Fruit fly (Drosophila melanogaster): ENCODE data around the gene CG15399.

The CG15399 gene

DNA sequence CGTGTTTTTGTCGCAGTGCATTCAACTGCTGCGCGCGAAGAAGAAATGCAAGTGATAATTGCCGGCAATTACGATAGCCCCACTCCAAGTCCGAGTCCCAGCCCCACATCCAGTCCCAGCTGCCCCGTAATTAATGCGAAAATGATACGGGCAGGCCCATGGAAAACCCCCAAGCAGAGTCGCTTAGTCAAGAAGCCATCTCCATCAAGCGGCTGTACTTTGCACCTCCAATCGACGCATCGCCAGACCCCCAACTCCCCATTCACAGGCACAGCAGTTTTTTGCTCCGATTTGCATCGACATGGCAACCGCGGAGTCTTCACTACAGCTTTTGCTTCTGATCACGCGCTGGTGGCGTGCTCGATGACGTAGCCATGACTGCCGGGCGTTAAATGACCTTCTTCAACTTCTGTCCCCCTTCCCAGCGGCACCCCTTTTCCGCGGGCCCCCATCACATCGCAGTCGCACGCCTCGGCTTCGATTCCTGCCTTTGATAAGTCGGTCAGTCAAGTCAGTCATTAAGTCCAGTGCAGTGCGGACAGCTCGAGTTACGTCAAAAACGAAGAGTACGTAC lies 34.7 kb upstream of the CG15399 start:
- TF ChIP-seq gcm (GFP tag; optimal IDR thresholded peaks at IDR 0.05) (no peak), crol (GFP tag; IDR thresholded peaks at IDR 0.05) (peak; percentile 39; the same call in 1 of the 2 replicates), lola (GFP tag; optimal IDR thresholded peaks at IDR 0.05) (no peak), gt (GFP tag; IDR thresholded peaks at IDR 0.05) (no peak), tio (GFP tag; optimal IDR thresholded peaks at IDR 0.05) (no peak), mld (GFP tag; IDR thresholded peaks at IDR 0.05; ENCODE audit: partially characterized antibody) (no peak), CG3065 (GFP tag; optimal IDR thresholded peaks at IDR 0.05) (no peak), CG13775 (GFP tag; optimal IDR thresholded peaks at IDR 0.05) (no peak), Dll (GFP tag; IDR thresholded peaks at IDR 0.05; ENCODE audit: partially characterized antibody) (no peak), HLH3B (GFP tag; IDR thresholded peaks at IDR 0.05) (no peak), CG17359 (tag; optimal IDR thresholded peaks at IDR 0.05) (no peak), CG11456 (GFP tag; IDR thresholded peaks at IDR 0.05) (no peak), cwo (GFP tag; optimal IDR thresholded peaks at IDR 0.05) (peak; percentile 38), CG12769 (tag; optimal IDR thresholded peaks at IDR 0.05) (no peak), Fer1 (GFP tag; optimal IDR thresholded peaks at IDR 0.05) (no peak), CG6272 (GFP tag; IDR thresholded peaks at IDR 0.05) (no peak), nom (GFP tag; optimal IDR thresholded peaks at IDR 0.05) (peak; percentile 96), CG17912 (GFP tag; optimal IDR thresholded peaks at IDR 0.05) (no peak), CG4282 (GFP tag; optimal IDR thresholded peaks at IDR 0.05) (no peak), bsh (GFP tag; optimal IDR thresholded peaks at IDR 0.05) (peak in 1 of 2 experiments; percentile 63), eyg (GFP tag; optimal IDR thresholded peaks at IDR 0.05) (no peak), chinmo (GFP tag; IDR thresholded peaks at IDR 0.05; ENCODE audit: partially characterized antibody) (0 out of 4 replicates have a peak, but pooled peaks have one; percentile 16), Asciz (GFP tag; optimal IDR thresholded peaks at IDR 0.05) (no peak), CG11560 (tag; IDR thresholded peaks at IDR 0.05) (0 out of 3 replicates have a peak, but pooled peaks have one; percentile 26), pb (GFP tag; optimal IDR thresholded peaks at IDR 0.05) (no peak), Poxn (GFP tag; IDR thresholded peaks at IDR 0.05) (no peak), Sox100B (GFP tag; optimal IDR thresholded peaks at IDR 0.05) (no peak), slou (GFP tag; optimal IDR thresholded peaks at IDR 0.05) (no peak), Aef1 (GFP tag; IDR thresholded peaks at IDR 0.05) (no peak), schlank (tag; optimal IDR thresholded peaks at IDR 0.05) (no peak), dmrt11E (tag; optimal IDR thresholded peaks at IDR 0.05) (no peak), odd (GFP tag; optimal IDR thresholded peaks at IDR 0.05) (no peak), CG14441 (GFP tag; IDR thresholded peaks at IDR 0.05) (no peak), Awh (GFP tag; IDR thresholded peaks at IDR 0.05) (no peak), BtbVII (GFP tag; optimal IDR thresholded peaks at IDR 0.05) (peak; percentile 13), CG8478 (optimal IDR thresholded peaks at IDR 0.05) (no peak), Vsx1 (GFP tag; optimal IDR thresholded peaks at IDR 0.05) (no peak), CG7987 (GFP tag; optimal IDR thresholded peaks at IDR 0.05) (peak; percentile 87), sens-2 (GFP tag; IDR thresholded peaks at IDR 0.05) (no peak), knrl (GFP tag; IDR thresholded peaks at IDR 0.05; ENCODE audit: partially characterized antibody) (no peak), B-H2 (GFP tag; optimal IDR thresholded peaks at IDR 0.05) (no peak), CG12942 (GFP tag; optimal IDR thresholded peaks at IDR 0.05) (no peak), sc (optimal IDR thresholded peaks at IDR 0.05) (no peak), sc (GFP tag; optimal IDR thresholded peaks at IDR 0.05) (no peak), mam (GFP tag; optimal IDR thresholded peaks at IDR 0.05) (no peak), CG7372 (GFP tag; IDR thresholded peaks at IDR 0.05) (no peak), Mes4 (GFP tag; optimal IDR thresholded peaks at IDR 0.05) (no peak), Hmr (GFP tag; optimal IDR thresholded peaks at IDR 0.05) (no peak)

Data from whole organism, embryonic.